Worm (Caenorhabditis elegans) whole organism, L2 larva: ENCODE data around the gene irld-39.

Experiments
- F13H6.1 ChIP-seq: sonication (generic microtip); optimal IDR thresholded peaks from 2 replicates; lab custom pipeline; 2016; ENCODE audit warnings: missing genetic modification characterization, missing compliant biosample characterization
- R02D3.7 ChIP-seq: fragments of 150-350 bp; optimal IDR thresholded peaks from 2 replicates; lab custom pipeline; 2014; ENCODE audit warnings: missing biosample characterization, missing genetic modification characterization
- Y55F3AM.14 ChIP-seq: fragments of 200-800 bp; sonication (Bioruptor generic); optimal IDR thresholded peaks from 2 replicates; lab custom pipeline; 2018; ENCODE audit warnings: mild to moderate bottlenecking, missing genetic modification characterization, missing compliant biosample characterization
- ZK546.5 ChIP-seq: sonication (generic microtip); optimal IDR thresholded peaks from 2 replicates; lab custom pipeline; 2017; ENCODE audit warnings: missing biosample characterization, missing genetic modification characterization
- alr-1 ChIP-seq: fragments of 150-350 bp; optimal IDR thresholded peaks from 2 replicates; lab custom pipeline; 2014; ENCODE audit warnings: missing biosample characterization, missing genetic modification characterization
- aly-2 ChIP-seq: fragments of 150-350 bp; optimal IDR thresholded peaks from 2 replicates; lab custom pipeline; 2014; ENCODE audit warnings: missing biosample characterization, missing genetic modification characterization
- ama-1 ChIP-seq: fragments of 150-350 bp; optimal IDR thresholded peaks from 2 replicates; lab custom pipeline; 2018; ENCODE audit warnings: inconsistent platforms
- blmp-1 ChIP-seq: sonication (generic microtip); optimal IDR thresholded peaks from 2 replicates; lab custom pipeline; 2017; ENCODE audit warnings: missing genetic modification characterization, mild to moderate bottlenecking, missing compliant biosample characterization, antibody characterized with exemption, moderate library complexity; ENCODE audit not compliant: insufficient read depth
- ceh-16 ChIP-seq: fragments of 150-350 bp; optimal IDR thresholded peaks from 2 replicates; lab custom pipeline; 2014; ENCODE audit warnings: missing biosample characterization, missing genetic modification characterization
- crh-2 ChIP-seq: sonication (generic microtip); optimal IDR thresholded peaks from 2 replicates; lab custom pipeline; 2017; ENCODE audit warnings: missing biosample characterization, missing genetic modification characterization
- dmd-4 ChIP-seq: sonication (generic microtip); optimal IDR thresholded peaks from 2 replicates; lab custom pipeline; 2017; ENCODE audit warnings: missing biosample characterization, missing genetic modification characterization
- egl-27 ChIP-seq: sonication (generic microtip); optimal IDR thresholded peaks from 3 replicates; lab custom pipeline; 2017; ENCODE audit warnings: missing biosample characterization, missing genetic modification reagents, missing genetic modification characterization
- fos-1 ChIP-seq: fragments of 150-350 bp; optimal IDR thresholded peaks from 2 replicates; lab custom pipeline; 2014; ENCODE audit warnings: missing biosample characterization, missing genetic modification characterization
- gmeb-1 ChIP-seq: fragments of 150-350 bp; optimal IDR thresholded peaks from 2 replicates; lab custom pipeline; 2014; ENCODE audit warnings: missing biosample characterization, missing genetic modification characterization
- lin-13 ChIP-seq: fragments of 150-350 bp; optimal IDR thresholded peaks from 2 replicates; lab custom pipeline; 2014; ENCODE audit warnings: missing biosample characterization, missing genetic modification reagents, missing genetic modification characterization
- lin-39 ChIP-seq: fragments of 150-350 bp; optimal IDR thresholded peaks from 2 replicates; lab custom pipeline; 2014; ENCODE audit warnings: missing biosample characterization, missing genetic modification reagents, missing genetic modification characterization
- lsy-2 ChIP-seq, 2 experiments: fragments of 150-350 bp in 1 of 2; sonication (generic microtip) in 1 of 2; optimal IDR thresholded peaks; 2 replicates each; lab custom pipeline; 2014 to 2017; ENCODE audit warnings: missing biosample characterization in 2 of 2, missing genetic modification characterization in 2 of 2
- mab-5 ChIP-seq: fragments of 150-350 bp; optimal IDR thresholded peaks from 2 replicates; lab custom pipeline; 2014; ENCODE audit warnings: missing biosample characterization, missing genetic modification characterization
- mdl-1 ChIP-seq, 2 experiments: fragments of 150-350 bp in 1 of 2; sonication (generic microtip) in 1 of 2; optimal IDR thresholded peaks; 2 replicates each; lab custom pipeline; 2017; ENCODE audit warnings: missing biosample characterization in 2 of 2, missing genetic modification characterization in 2 of 2
- nhr-10 ChIP-seq: sonication (generic microtip); optimal IDR thresholded peaks from 2 replicates; lab custom pipeline; 2017; ENCODE audit warnings: missing biosample characterization, missing genetic modification characterization
- nhr-11 ChIP-seq: fragments of 150-350 bp; optimal IDR thresholded peaks from 2 replicates; lab custom pipeline; 2014; ENCODE audit warnings: missing biosample characterization, missing genetic modification characterization
- nhr-12 ChIP-seq: fragments of 150-350 bp; optimal IDR thresholded peaks from 2 replicates; lab custom pipeline; 2014; ENCODE audit warnings: missing biosample characterization, missing genetic modification characterization
- nhr-129 ChIP-seq: fragments of 150-350 bp; optimal IDR thresholded peaks from 2 replicates; lab custom pipeline; 2014; ENCODE audit warnings: missing biosample characterization, missing genetic modification characterization
- nhr-23 ChIP-seq: fragments of 150-350 bp; optimal IDR thresholded peaks from 2 replicates; lab custom pipeline; 2014; ENCODE audit warnings: missing biosample characterization, missing genetic modification reagents, missing genetic modification characterization
- nhr-237 ChIP-seq: fragments of 150-350 bp; optimal IDR thresholded peaks from 2 replicates; lab custom pipeline; 2014; ENCODE audit warnings: missing biosample characterization, missing genetic modification characterization
- nhr-6 ChIP-seq: fragments of 150-350 bp; optimal IDR thresholded peaks from 2 replicates; lab custom pipeline; 2014; ENCODE audit warnings: missing biosample characterization, missing genetic modification characterization
- nhr-77 ChIP-seq: fragments of 150-350 bp; optimal IDR thresholded peaks from 2 replicates; lab custom pipeline; 2014; ENCODE audit warnings: missing biosample characterization, missing genetic modification characterization
- peb-1 ChIP-seq: fragments of 150-350 bp; optimal IDR thresholded peaks from 2 replicates; lab custom pipeline; 2014; ENCODE audit warnings: missing biosample characterization, missing genetic modification characterization
- sem-4 ChIP-seq: fragments of 150-350 bp; optimal IDR thresholded peaks from 2 replicates; lab custom pipeline; 2014; ENCODE audit warnings: missing biosample characterization, missing genetic modification reagents, missing genetic modification characterization
- snpc-4 ChIP-seq: fragments of 150-350 bp; optimal IDR thresholded peaks from 2 replicates; lab custom pipeline; 2014; ENCODE audit warnings: missing biosample characterization, missing genetic modification characterization
- unc-39 ChIP-seq: fragments of 150-350 bp; optimal IDR thresholded peaks from 2 replicates; lab custom pipeline; 2014; ENCODE audit warnings: missing biosample characterization, missing genetic modification characterization
- unc-55 ChIP-seq: fragments of 150-350 bp; sonication (generic microtip); optimal IDR thresholded peaks from 3 replicates; lab custom pipeline; 2014; ENCODE audit warnings: missing biosample characterization, missing genetic modification reagents, missing genetic modification characterization
- unc-62 ChIP-seq: fragments of 150-350 bp; optimal IDR thresholded peaks from 2 replicates; lab custom pipeline; 2014; ENCODE audit warnings: missing biosample characterization, missing genetic modification reagents, missing genetic modification characterization
- ztf-1 ChIP-seq: fragments of 200-800 bp; sonication (Bioruptor generic); conservative IDR thresholded peaks from 2 replicates; pipeline ENCODE4 v1.3.6; 2022; ENCODE audit warnings: missing genetic modification characterization, missing compliant biosample characterization
- ztf-11 ChIP-seq: sonication (generic microtip); optimal IDR thresholded peaks from 2 replicates; lab custom pipeline; 2017; ENCODE audit warnings: missing biosample characterization, missing genetic modification characterization

irld-39 gene

ce11 chrIV:16233028-16233427 is at the start of gene irld-39, which contains the start of gene hpa-1:
Gene irld-39, plus strand, starts transcription at chrIV:16233148.
Gene hpa-1, minus strand, starts transcription at chrIV:16233128.
- TF ChIP-seq sem-4 (no peak), unc-39 (tag; lab: Kevin White, UChicago) (no peak), nhr-129 (tag; lab: Kevin White, UChicago) (no peak), ZK546.5 (tag; lab: Kevin White, UChicago) (no peak), dmd-4 (tag; lab: Kevin White, UChicago) (no peak), Y55F3AM.14 (GFP tag; lab: Kevin White, UChicago) (no peak), ceh-16 (no peak), nhr-12 (no peak), lsy-2 (tag; optimal IDR thresholded peaks at IDR 0.05; lab: Kevin White, UChicago) (no peak), fos-1 (tag; lab: Kevin White, UChicago) (no peak)

- TF ChIP-seq nhr-6 (tag; lab: Kevin White, UChicago), result no peak
- no peak for TF ChIP-seq ama-1 (lab: Kevin White, UChicago)
- TF ChIP-seq lin-13, result no peak
- TF ChIP-seq nhr-77 (tag; lab: Kevin White, UChicago), result no peak
- no peak for TF ChIP-seq gmeb-1 (tag; lab: Kevin White, UChicago)
- no peak for TF ChIP-seq snpc-4 (tag; lab: Kevin White, UChicago)
- TF ChIP-seq peb-1 (tag; lab: Kevin White, UChicago), result no peak
- TF ChIP-seq nhr-12, result no peak
- TF ChIP-seq nhr-237 (tag; lab: Kevin White, UChicago), result no peak
- no peak for TF ChIP-seq crh-2
- no peak for TF ChIP-seq aly-2 (tag; lab: Kevin White, UChicago)
- no peak for TF ChIP-seq lin-39 (tag; lab: Kevin White, UChicago)
- TF ChIP-seq nhr-129 (tag; lab: Kevin White, UChicago), result no peak
- no peak for TF ChIP-seq nhr-11 (tag; lab: Kevin White, UChicago)
- TF ChIP-seq dmd-4 (tag; lab: Kevin White, UChicago), result no peak
- TF ChIP-seq mab-5, result no peak
- no peak for TF ChIP-seq nhr-10 (tag; lab: Kevin White, UChicago)
- TF ChIP-seq R02D3.7 (tag; lab: Kevin White, UChicago), result no peak
- TF ChIP-seq ztf-11 (tag; lab: Kevin White, UChicago), result no peak
- TF ChIP-seq, all 48 proteins: peak for 0
These were observed 48.4 kb upstream of the irld-39 start, which contains the start of gene Y105C5B.1413 for ce11 chrIV:16184521-16184920. Gene Y105C5B.1413, minus strand, starts transcription at chrIV:16184621.

ce11 chrIV:16186008-16186407 is 46.9 kb upstream of the irld-39 start:
- TF ChIP-seq nhr-11 (tag; lab: Kevin White, UChicago) (no peak), nhr-23 (tag; lab: Kevin White, UChicago) (no peak), F13H6.1 (tag; lab: Kevin White, UChicago) (no peak), unc-39 (tag; lab: Kevin White, UChicago) (no peak), egl-27 (tag; lab: Kevin White, UChicago) (no peak), unc-55 (no peak), nhr-10 (tag; lab: Kevin White, UChicago) (no peak), mdl-1 (tag; optimal IDR thresholded peaks at IDR 0.05; lab: Kevin White, UChicago) (no peak)

ce11 chrIV:16191597-16191996 is 41.4 kb upstream of the irld-39 start:
- TF ChIP-seq nhr-237 (tag; lab: Kevin White, UChicago) (no peak), ztf-11 (tag; lab: Kevin White, UChicago) (no peak), nhr-6 (tag; lab: Kevin White, UChicago) (no peak), Y55F3AM.14 (GFP tag; lab: Kevin White, UChicago) (no peak), unc-62 (no peak), sem-4 (no peak)
- TF ChIP-seq, all 48 proteins: peak for 0

- TF ChIP-seq alr-1 (tag; lab: Kevin White, UChicago) (no peak), unc-39 (tag; lab: Kevin White, UChicago) (no peak), Y55F3AM.14 (GFP tag; lab: Kevin White, UChicago) (no peak), ztf-1 (GFP tag; lab: Robert Waterston, UW) (no peak), blmp-1 (tag; lab: Kevin White, UChicago) (peak; percentile 52)
These were observed 40.2 kb upstream of the irld-39 start for ce11 chrIV:16192754-16193153.
